Worm (Caenorhabditis elegans): ENCODE measurements around the gene pcdr-1.
A peak's percentile ranks its signal among the peaks of the same experiment; 100 is the strongest.

pcdr-1 gene

ce11 chrX:15700220-15700619 lies 33.7 kb downstream of the pcdr-1 start:
- TF ChIP-seq skn-1 (tag; optimal IDR thresholded peaks at IDR 0.05) = no peak
- TF ChIP-seq daf-12 (tag; optimal IDR thresholded peaks at IDR 0.05) = no peak
- TF ChIP-seq nhr-42 (GFP tag; IDR thresholded peaks at IDR 0.05) = no peak
- TF ChIP-seq dve-1 (tag; optimal IDR thresholded peaks at IDR 0.05; ENCODE audit: insufficient read depth) = peak; percentile 41
- no peak for TF ChIP-seq hlh-30 (tag; optimal IDR thresholded peaks at IDR 0.05; ENCODE audit: insufficient read depth)
- no peak for TF ChIP-seq lin-39 (tag; optimal IDR thresholded peaks at IDR 0.05)
- no peak for TF ChIP-seq daf-16 (GFP tag; optimal IDR thresholded peaks at IDR 0.05)
- peak; percentile 83 for TF ChIP-seq daf-16 (tag; optimal IDR thresholded peaks at IDR 0.05)
- TF ChIP-seq lsy-2 (tag; optimal IDR thresholded peaks at IDR 0.05) = no peak
- no peak for TF ChIP-seq mxl-2 (GFP tag; conservative IDR thresholded peaks at IDR 0.05)
- TF ChIP-seq nhr-28 (tag; optimal IDR thresholded peaks at IDR 0.05) = peak; percentile 53
- TF ChIP-seq nhr-11 (tag; optimal IDR thresholded peaks at IDR 0.05) = no peak
- TF ChIP-seq jun-1 (tag; optimal IDR thresholded peaks at IDR 0.05) = no peak
- TF ChIP-seq pqm-1 (tag; optimal IDR thresholded peaks at IDR 0.05) = peak; percentile 31
- TF ChIP-seq lim-7 (GFP tag; IDR thresholded peaks at IDR 0.05) = no peak
- TF ChIP-seq zip-2 (tag; optimal IDR thresholded peaks at IDR 0.05) = no peak
- TF ChIP-seq ceh-20 (GFP tag; IDR thresholded peaks at IDR 0.05) = no peak
- no peak for TF ChIP-seq sdz-12 (GFP tag; optimal IDR thresholded peaks at IDR 0.05)
- peak; percentile 4 to 44 for TF ChIP-seq mdl-1 (tag; optimal IDR thresholded peaks at IDR 0.05)
- peak; percentile 82 for TF ChIP-seq nhr-48 (tag; optimal IDR thresholded peaks at IDR 0.05)
- 0 out of 2 replicates have a peak, but pooled peaks have one; percentile 14 for TF ChIP-seq T26A8.4 (GFP tag; IDR thresholded peaks at IDR 0.05)
- TF ChIP-seq php-3 (GFP tag; IDR thresholded peaks at IDR 0.05) = peak; percentile 56; the same call in 1 of the 2 replicates
- TF ChIP-seq mes-2 (tag; optimal IDR thresholded peaks at IDR 0.05; ENCODE audit: poor library complexity, severe bottlenecking) = peak; percentile 23
- no peak for TF ChIP-seq mdt-29 (GFP tag; IDR thresholded peaks at IDR 0.05)
- TF ChIP-seq dmd-6 (GFP tag; IDR thresholded peaks at IDR 0.05) = peak; percentile 77
- TF ChIP-seq duxl-1 (tag; optimal IDR thresholded peaks at IDR 0.05; ENCODE audit: poor library complexity) = peak; percentile 19
- peak; percentile 23 for TF ChIP-seq gei-8 (GFP tag; optimal IDR thresholded peaks at IDR 0.05)
- TF ChIP-seq lir-3 (tag; optimal IDR thresholded peaks at IDR 0.05) = no peak
- TF ChIP-seq pha-4 (GFP tag; IDR thresholded peaks at IDR 0.05) = no peak
- no peak for TF ChIP-seq pha-4 (tag; optimal IDR thresholded peaks at IDR 0.05)
- peak; percentile 80 for TF ChIP-seq hlh-11 (tag; optimal IDR thresholded peaks at IDR 0.05)
- no peak for TF ChIP-seq aly-2 (tag; optimal IDR thresholded peaks at IDR 0.05)
- TF ChIP-seq zfp-3 (GFP tag; conservative IDR thresholded peaks at IDR 0.05) = no peak
- TF ChIP-seq T20F7.1 (GFP tag; optimal IDR thresholded peaks at IDR 0.05) = no peak
- no peak for TF ChIP-seq aha-1 (tag)

- TF ChIP-seq arid-1 (GFP tag; conservative IDR thresholded peaks at IDR 0.05) (no peak), ces-1 (GFP tag; optimal IDR thresholded peaks at IDR 0.05) (no peak), unc-62 (GFP tag; optimal IDR thresholded peaks at IDR 0.05 in 1 of 2) (peak in 1 of 2 experiments; percentile 60), unc-62 (tag; optimal IDR thresholded peaks at IDR 0.05) (no peak), egl-43 (GFP tag; IDR thresholded peaks at IDR 0.05) (no peak), egl-27 (tag; optimal IDR thresholded peaks at IDR 0.05) (no peak), daf-16 (GFP tag; optimal IDR thresholded peaks at IDR 0.05) (peak in 1 of 2 experiments; percentile 8), daf-16 (tag; optimal IDR thresholded peaks at IDR 0.05) (peak; percentile 84), nhr-102 (tag; optimal IDR thresholded peaks at IDR 0.05) (peak; percentile 50), ama-1 (optimal IDR thresholded peaks at IDR 0.05) (no peak), cey-2 (tag; optimal IDR thresholded peaks at IDR 0.05; ENCODE audit: borderline replicate concordance, insufficient read depth) (no peak), tag-97 (GFP tag; IDR thresholded peaks at IDR 0.05) (no peak), mxl-3 (GFP tag; optimal IDR thresholded peaks at IDR 0.05) (no peak), hlh-11 (tag; optimal IDR thresholded peaks at IDR 0.05) (peak; percentile 66), zfp-2 (tag; optimal IDR thresholded peaks at IDR 0.05) (no peak), duxl-1 (tag; optimal IDR thresholded peaks at IDR 0.05; ENCODE audit: poor library complexity) (no peak), daf-8 (GFP tag; IDR thresholded peaks at IDR 0.05) (no peak), T20F7.1 (GFP tag; optimal IDR thresholded peaks at IDR 0.05) (no peak), ctbp-1 (GFP tag; IDR thresholded peaks at IDR 0.05) (no peak), F26F4.8 (GFP tag; conservative IDR thresholded peaks at IDR 0.05) (no peak), pqm-1 (tag; optimal IDR thresholded peaks at IDR 0.05) (no peak), lin-15B (tag; optimal IDR thresholded peaks at IDR 0.05) (no peak), ceh-28 (tag; optimal IDR thresholded peaks at IDR 0.05) (no peak)
Observed at ce11 chrX:15704579-15705110, 38.1 kb downstream of the pcdr-1 start.
